Fruit fly (Drosophila melanogaster) whole organism, embryonic: ENCODE measurements around the gene ND-13A.

ENCODE experiments used
- ATbp ChIP-seq: fragments of 200-800 bp; sonication (Bioruptor generic); optimal IDR thresholded peaks from 2 replicates; lab custom pipeline; 2017; ENCODE audit warnings: missing biosample characterization, mild to moderate bottlenecking, missing genetic modification characterization, missing genetic modification reagents
- Abd-B ChIP-seq: fragments of 200-800 bp; sonication (Bioruptor generic); optimal IDR thresholded peaks from 2 replicates; lab custom pipeline; 2018; ENCODE audit warnings: missing biosample characterization, mild to moderate bottlenecking, missing genetic modification characterization, moderate library complexity
- CG10462 ChIP-seq: fragments of 200-800 bp; sonication (Bioruptor generic); optimal IDR thresholded peaks from 2 replicates; lab custom pipeline; 2016; ENCODE audit warnings: missing biosample characterization, missing genetic modification characterization
- CG11695 ChIP-seq: fragments of 200-800 bp; sonication (Bioruptor generic); IDR thresholded peaks from 3 replicates; pipeline ENCODE4 v1.3.6; 2022; ENCODE audit warnings: missing biosample characterization, missing genetic modification characterization
- CG12236 ChIP-seq: fragments of 200-800 bp; sonication (Bioruptor generic); optimal IDR thresholded peaks from 2 replicates; lab custom pipeline; 2016; ENCODE audit warnings: missing biosample characterization, missing genetic modification characterization
- CG12299 ChIP-seq: fragments of 200-800 bp; sonication (Bioruptor generic); optimal IDR thresholded peaks from 2 replicates; lab custom pipeline; 2018; ENCODE audit warnings: missing biosample characterization, mild to moderate bottlenecking, missing genetic modification characterization
- CG13287 ChIP-seq: fragments of 200-800 bp; sonication (Bioruptor generic); IDR thresholded peaks from 2 replicates; pipeline ENCODE4 v1.3.6; 2022; ENCODE audit warnings: missing biosample characterization, missing genetic modification characterization; ENCODE audit not compliant: partially characterized antibody
- CG17568 ChIP-seq: fragments of 200-800 bp; sonication (Bioruptor generic); optimal IDR thresholded peaks from 2 replicates; lab custom pipeline; 2018; ENCODE audit warnings: missing biosample characterization, mild to moderate bottlenecking, missing genetic modification characterization, moderate library complexity
- CG17829 ChIP-seq: fragments of 200-800 bp; optimal IDR thresholded peaks from 2 replicates; lab custom pipeline; 2019; ENCODE audit warnings: missing biosample characterization, mild to moderate bottlenecking, missing genetic modification characterization, moderate library complexity
- CG17912 ChIP-seq: fragments of 200-800 bp; sonication (Bioruptor generic); optimal IDR thresholded peaks from 2 replicates; lab custom pipeline; 2018; ENCODE audit warnings: missing biosample characterization, mild to moderate bottlenecking, missing genetic modification characterization
- CG18011 ChIP-seq: fragments of 200-800 bp; sonication (Bioruptor generic); optimal IDR thresholded peaks from 2 replicates; lab custom pipeline; 2017; ENCODE audit warnings: missing biosample characterization, missing genetic modification characterization, mild to moderate bottlenecking, moderate library complexity, missing genotype
- CG18262 ChIP-seq: fragments of 200-800 bp; optimal IDR thresholded peaks from 3 replicates; lab custom pipeline; 2019; ENCODE audit warnings: missing biosample characterization, mild to moderate bottlenecking, missing genetic modification characterization, moderate library complexity
- CG18619 ChIP-seq: fragments of 200-800 bp; sonication (Bioruptor generic); optimal IDR thresholded peaks from 3 replicates; lab custom pipeline; 2017; ENCODE audit warnings: missing biosample characterization, mild to moderate bottlenecking, missing genetic modification characterization
- CG33557 ChIP-seq: fragments of 200-800 bp; sonication (Bioruptor generic); optimal IDR thresholded peaks from 2 replicates; lab custom pipeline; 2019; ENCODE audit warnings: missing biosample characterization, mild to moderate bottlenecking, missing genetic modification characterization, moderate library complexity
- CG3726 ChIP-seq: fragments of 200-800 bp; sonication (Bioruptor generic); IDR thresholded peaks from 3 replicates; pipeline ENCODE4, ENCODE4 v1.3.6; 2022; ENCODE audit warnings: missing biosample characterization, missing genetic modification characterization
- CG42726 ChIP-seq: fragments of 200-800 bp; sonication (Bioruptor generic); IDR thresholded peaks from 2 replicates; pipeline ENCODE4 v1.3.6; 2022; ENCODE audit warnings: missing biosample characterization, missing genetic modification characterization; ENCODE audit not compliant: partially characterized antibody
- CG4854 ChIP-seq: fragments of 200-800 bp; sonication (Bioruptor generic); optimal IDR thresholded peaks from 2 replicates; lab custom pipeline; 2016; ENCODE audit warnings: missing biosample characterization, missing genetic modification characterization, inconsistent platforms
- D19A ChIP-seq: fragments of 200-800 bp; optimal IDR thresholded peaks from 3 replicates; lab custom pipeline; 2019; ENCODE audit warnings: missing biosample characterization, mild to moderate bottlenecking, missing genetic modification characterization, moderate library complexity
- D19B ChIP-seq: fragments of 200-800 bp; sonication (Bioruptor generic); optimal IDR thresholded peaks from 2 replicates; lab custom pipeline; 2017; ENCODE audit warnings: missing biosample characterization, mild to moderate bottlenecking, missing genetic modification characterization
- Dip3 ChIP-seq: fragments of 200-800 bp; sonication (Bioruptor generic); optimal IDR thresholded peaks from 3 replicates; lab custom pipeline; 2016; ENCODE audit warnings: missing biosample characterization, missing genetic modification characterization
- Fer1 ChIP-seq: fragments of 200-800 bp; sonication (Bioruptor generic); optimal IDR thresholded peaks from 2 replicates; lab custom pipeline; 2017; ENCODE audit warnings: missing biosample characterization, mild to moderate bottlenecking, missing genetic modification characterization
- Mrtf ChIP-seq: fragments of 200-800 bp; sonication (Bioruptor generic); IDR thresholded peaks from 3 replicates; pipeline ENCODE4 v1.3.6; 2022; ENCODE audit warnings: missing biosample characterization, missing genetic modification characterization
- YL-1 ChIP-seq: fragments of 200-800 bp; sonication (Bioruptor generic); optimal IDR thresholded peaks from 3 replicates; lab custom pipeline; 2017; ENCODE audit warnings: missing biosample characterization, mild to moderate bottlenecking, missing genetic modification characterization
- bbx ChIP-seq: fragments of 200-800 bp; sonication (Bioruptor generic); IDR thresholded peaks from 2 replicates; pipeline ENCODE4 v1.3.6; 2022; ENCODE audit warnings: missing biosample characterization, missing genetic modification characterization; ENCODE audit not compliant: partially characterized antibody
- bowl ChIP-seq: fragments of 200-800 bp; sonication (Bioruptor generic); IDR thresholded peaks from 2 replicates; pipeline ENCODE4 v1.3.6; 2022; ENCODE audit warnings: missing biosample characterization, missing genetic modification characterization
- br ChIP-seq: fragments of >200 bp; optimal IDR thresholded peaks from 2 replicates; lab custom pipeline; 2017
- cad ChIP-seq: fragments of >200 bp; optimal IDR thresholded peaks from 2 replicates; lab custom pipeline; 2017; ENCODE audit warnings: missing biosample characterization, missing genetic modification characterization
- chn ChIP-seq: fragments of 200-800 bp; sonication (Bioruptor generic); optimal IDR thresholded peaks from 2 replicates; lab custom pipeline; 2016; ENCODE audit warnings: missing biosample characterization, missing genetic modification characterization
- dpn ChIP-seq, 2 experiments: fragments of 200-800 bp; sonication (Bioruptor generic); optimal IDR thresholded peaks; 3 replicates each; lab custom pipeline; 2016; ENCODE audit warnings: missing biosample characterization in 2 of 2, missing genetic modification characterization in 2 of 2
- dysf ChIP-seq: fragments of 200-800 bp; sonication (Bioruptor generic); IDR thresholded peaks from 3 replicates; pipeline ENCODE4 v1.3.6; 2022; ENCODE audit warnings: missing biosample characterization, missing genetic modification characterization
- exex ChIP-seq: fragments of 200-800 bp; sonication (Bioruptor generic); optimal IDR thresholded peaks from 4 replicates; lab custom pipeline; 2018; ENCODE audit warnings: missing biosample characterization, mild to moderate bottlenecking, missing genetic modification characterization, moderate library complexity
- fd3F ChIP-seq: fragments of 200-800 bp; sonication (Bioruptor generic); optimal IDR thresholded peaks from 2 replicates; lab custom pipeline; 2018; ENCODE audit warnings: missing biosample characterization, mild to moderate bottlenecking, missing genetic modification characterization, moderate library complexity
- ftz-f1 ChIP-seq: fragments of 200-800 bp; sonication (Bioruptor generic); optimal IDR thresholded peaks from 2 replicates; lab custom pipeline; 2016; ENCODE audit warnings: missing biosample characterization, missing genetic modification characterization
- grn ChIP-seq: fragments of 200-800 bp; sonication (Bioruptor generic); optimal IDR thresholded peaks from 3 replicates; lab custom pipeline; 2017; ENCODE audit warnings: missing biosample characterization, missing genetic modification characterization
- gsb-n ChIP-seq: fragments of 200-800 bp; sonication (Bioruptor generic); optimal IDR thresholded peaks from 3 replicates; lab custom pipeline; 2018; ENCODE audit warnings: missing biosample characterization, mild to moderate bottlenecking, missing genetic modification characterization
- ind ChIP-seq: fragments of 200-800 bp; sonication (Bioruptor generic); optimal IDR thresholded peaks from 3 replicates; lab custom pipeline; 2016; ENCODE audit warnings: missing biosample characterization, missing genetic modification characterization
- luna ChIP-seq: fragments of 200-800 bp; sonication (Bioruptor generic); optimal IDR thresholded peaks from 2 replicates; lab custom pipeline; 2016; ENCODE audit warnings: missing biosample characterization, missing genetic modification characterization
- mld ChIP-seq: fragments of 200-800 bp; sonication (Bioruptor generic); IDR thresholded peaks from 3 replicates; pipeline ENCODE4 v1.3.6; 2022; ENCODE audit warnings: missing biosample characterization, missing genetic modification characterization; ENCODE audit not compliant: partially characterized antibody
- odd ChIP-seq: fragments of 200-800 bp; sonication (Bioruptor generic); optimal IDR thresholded peaks from 2 replicates; lab custom pipeline; 2017; ENCODE audit warnings: missing biosample characterization, mild to moderate bottlenecking, missing genetic modification characterization
- psq ChIP-seq: fragments of 200-800 bp; sonication (Bioruptor generic); optimal IDR thresholded peaks from 2 replicates; lab custom pipeline; 2017; ENCODE audit warnings: missing biosample characterization, missing genetic modification characterization
- sens ChIP-seq: fragments of 200-800 bp; sonication (Bioruptor generic); peaks from one replicate; lab custom pipeline; 2016; ENCODE audit warnings: missing biosample characterization, missing genetic modification characterization
- shn ChIP-seq: fragments of 200-800 bp; sonication (Bioruptor generic); optimal IDR thresholded peaks from 3 replicates; lab custom pipeline; 2016; ENCODE audit warnings: missing biosample characterization, missing genetic modification characterization
- sima ChIP-seq: fragments of 200-800 bp; sonication (Bioruptor generic); optimal IDR thresholded peaks from 2 replicates; lab custom pipeline; 2016; ENCODE audit warnings: missing biosample characterization, missing genetic modification characterization
- slbo ChIP-seq: fragments of 200-800 bp; sonication (Bioruptor generic); IDR thresholded peaks from 2 replicates; pipeline ENCODE4 v1.3.6; 2022; ENCODE audit warnings: missing biosample characterization, missing genetic modification characterization
- so ChIP-seq: fragments of 200-800 bp; sonication (Bioruptor generic); IDR thresholded peaks from 3 replicates; pipeline ENCODE4 v1.3.6; 2022; ENCODE audit warnings: missing biosample characterization, missing genetic modification characterization
- tgo ChIP-seq: fragments of 200-800 bp; sonication (Bioruptor generic); IDR thresholded peaks from 3 replicates; pipeline ENCODE4 v1.3.6; 2022; ENCODE audit warnings: missing biosample characterization, missing genetic modification characterization
- tio ChIP-seq: fragments of 200-800 bp; sonication (Bioruptor generic); optimal IDR thresholded peaks from 2 replicates; lab custom pipeline; 2017; ENCODE audit warnings: missing biosample characterization, missing genetic modification characterization, inconsistent platforms
- trh ChIP-seq: fragments of 200-800 bp; sonication (Bioruptor generic); optimal IDR thresholded peaks from 2 replicates; lab custom pipeline; 2016; ENCODE audit warnings: missing biosample characterization, missing genetic modification characterization
- vvl ChIP-seq: fragments of 200-800 bp; sonication (Bioruptor generic); IDR thresholded peaks from 2 replicates; pipeline ENCODE4 v1.3.6; 2022; ENCODE audit warnings: missing biosample characterization, missing genetic modification characterization
- wor ChIP-seq: fragments of 200-800 bp; sonication (Bioruptor generic); IDR thresholded peaks from 2 replicates; pipeline ENCODE4 v1.3.6; 2022; ENCODE audit warnings: missing biosample characterization, missing genetic modification characterization
- zfh2 ChIP-seq: fragments of 200-800 bp; sonication (Bioruptor generic); optimal IDR thresholded peaks from 2 replicates; lab custom pipeline; 2016; ENCODE audit warnings: missing biosample characterization, missing genetic modification characterization

The ND-13A gene

dm6 chr2L:5107626-5108272 lies 7.7 kb upstream of the ND-13A start (continued):
- peak; percentile 93 for TF ChIP-seq CG11695 (GFP tag; lab: Robert Waterston, UW)
- peak; percentile 99 for TF ChIP-seq shn (GFP tag; lab: Kevin White, UChicago)
- peak; percentile 82 for TF ChIP-seq bowl
- peak; percentile 98 for TF ChIP-seq slbo (GFP tag; lab: Robert Waterston, UW)
- TF ChIP-seq CG42726, result no peak
- TF ChIP-seq Dip3 (GFP tag; lab: Kevin White, UChicago), result peak; percentile 99
- peak; percentile 48 for TF ChIP-seq grn (GFP tag; lab: Kevin White, UChicago)
- peak; percentile 96 for TF ChIP-seq ATbp (GFP tag; lab: Kevin White, UChicago)
- peak; percentile 98 for TF ChIP-seq tio (GFP tag; lab: Kevin White, UChicago)
- TF ChIP-seq gsb-n (tag; lab: Kevin White, UChicago), result peak; percentile 76
- no peak for TF ChIP-seq br (lab: Kevin White, UChicago)
- TF ChIP-seq wor (GFP tag; lab: Robert Waterston, UW), result peak; percentile 94
- TF ChIP-seq chn (GFP tag; lab: Kevin White, UChicago), result peak; percentile 97
- TF ChIP-seq ftz-f1 (GFP tag; lab: Kevin White, UChicago), result peak; percentile 77
- TF ChIP-seq Abd-B, result peak; percentile 97
- peak; percentile 99 for TF ChIP-seq zfh2 (GFP tag; lab: Kevin White, UChicago)
- no peak for TF ChIP-seq bbx
- no peak for TF ChIP-seq CG13287 (GFP tag; lab: Robert Waterston, UW)
- TF ChIP-seq tgo (GFP tag; lab: Robert Waterston, UW), result peak; percentile 95
- peak; percentile 91 for TF ChIP-seq CG17829
- no peak for TF ChIP-seq mld (GFP tag; lab: Robert Waterston, UW)
- peak; percentile 72 for TF ChIP-seq trh (GFP tag; lab: Kevin White, UChicago)
- peak; percentile 93 for TF ChIP-seq CG18262
- peak; percentile 96 for TF ChIP-seq so (GFP tag; lab: Robert Waterston, UW)
- peak; percentile 95 for TF ChIP-seq Mrtf (GFP tag; lab: Robert Waterston, UW)
- TF ChIP-seq sima, result peak; percentile 69
- TF ChIP-seq CG17568 (GFP tag; lab: Kevin White, UChicago), result peak; percentile 83
- peak; percentile 90 for TF ChIP-seq CG18011 (GFP tag; lab: Kevin White, UChicago)
- peak; percentile 97 for TF ChIP-seq CG18619 (GFP tag; lab: Kevin White, UChicago)
- peak; percentile 91 for TF ChIP-seq odd (GFP tag; lab: Kevin White, UChicago)
- peak; percentile 85 for TF ChIP-seq CG4854 (GFP tag; lab: Kevin White, UChicago)
- no peak for TF ChIP-seq CG17912 (GFP tag; lab: Kevin White, UChicago)
- peak; percentile 97 for TF ChIP-seq ind (GFP tag; lab: Kevin White, UChicago)
- TF ChIP-seq psq (GFP tag; lab: Kevin White, UChicago), result peak; percentile 83
- peak; percentile 96 for TF ChIP-seq Fer1 (GFP tag; lab: Kevin White, UChicago)
- TF ChIP-seq luna (GFP tag; lab: Kevin White, UChicago), result peak; percentile 97
- TF ChIP-seq D19A (tag; lab: Kevin White, UChicago), result peak; percentile 89
- peak; percentile 94 for TF ChIP-seq vvl (GFP tag; lab: Robert Waterston, UW)
- TF ChIP-seq D19B (GFP tag; lab: Kevin White, UChicago), result peak; percentile 95
- peak; percentile 91; the same call in 2 of the 3 replicates for TF ChIP-seq CG3726 (GFP tag; lab: Robert Waterston, UW)
- TF ChIP-seq CG33557 (GFP tag; lab: Kevin White, UChicago), result peak; percentile 41
- peak; percentile 97 for TF ChIP-seq dysf
- TF ChIP-seq cad (GFP tag; lab: Kevin White, UChicago), result no peak
- peak; percentile 82 for TF ChIP-seq CG12299 (tag; lab: Kevin White, UChicago)
- peak; percentile 98 to 99 for TF ChIP-seq dpn (GFP tag; optimal IDR thresholded peaks at IDR 0.05; lab: Kevin White, UChicago)
- peak; percentile 91 for TF ChIP-seq CG10462 (GFP tag; lab: Kevin White, UChicago)
- peak; percentile 94 for TF ChIP-seq CG12236
- peak; percentile 60 for TF ChIP-seq exex (tag; lab: Kevin White, UChicago)
- peak; percentile 93 for TF ChIP-seq fd3F
- TF ChIP-seq YL-1 (GFP tag; lab: Kevin White, UChicago), result peak; percentile 61
- peak; percentile 99 for TF ChIP-seq sens (GFP tag; lab: Kevin White, UChicago)
